Fruit fly (Drosophila melanogaster): Measurements from ENCODE around the gene CG6707.

Gene CG6707

dm6 chr3L:9856430-9857218 lies 41.8 kb downstream of the CG6707 start:
- peak; percentile 58 for TF ChIP-seq CG17801 (GFP tag; optimal IDR thresholded peaks at IDR 0.05; ENCODE audit: partially characterized antibody)

- TF ChIP-seq CG17801 (GFP tag; optimal IDR thresholded peaks at IDR 0.05; ENCODE audit: partially characterized antibody), result peak; percentile 95
These were observed 42.5 kb downstream of the CG6707 start for dm6 chr3L:9855784-9856426.

dm6 chr3L:9854583-9855519 lies 43.5 kb downstream of the CG6707 start, which contains the start of gene RasGAP1:
Gene RasGAP1, minus strand, starts transcription at chr3L:9855285.
- TF ChIP-seq CG17801 (GFP tag; optimal IDR thresholded peaks at IDR 0.05; ENCODE audit: partially characterized antibody), result peak; percentile 8

- TF ChIP-seq CG17801 (GFP tag; optimal IDR thresholded peaks at IDR 0.05; ENCODE audit: partially characterized antibody), result no peak
These were observed 44.4 kb downstream of the CG6707 start for dm6 chr3L:9853895-9854470.

- no peak for TF ChIP-seq CG17801 (GFP tag; optimal IDR thresholded peaks at IDR 0.05; ENCODE audit: partially characterized antibody)
These were observed 45.1 kb downstream of the CG6707 start for dm6 chr3L:9853140-9853746.

- TF ChIP-seq CG17801 (GFP tag; optimal IDR thresholded peaks at IDR 0.05; ENCODE audit: partially characterized antibody), result no peak
These were observed 47.2 kb downstream of the CG6707 start for dm6 chr3L:9851000-9851671.

- TF ChIP-seq CG17801 (GFP tag; optimal IDR thresholded peaks at IDR 0.05; ENCODE audit: partially characterized antibody), result no peak
These were observed 48.3 kb downstream of the CG6707 start for dm6 chr3L:9850114-9850513.

dm6 chr3L:9848744-9849143 lies 49.6 kb downstream of the CG6707 start:
- no peak for TF ChIP-seq CG17801 (GFP tag; optimal IDR thresholded peaks at IDR 0.05; ENCODE audit: partially characterized antibody)

dm6 chr3L:9847420-9847977 lies 50.9 kb downstream of the CG6707 start:
- TF ChIP-seq CG17801 (GFP tag; optimal IDR thresholded peaks at IDR 0.05; ENCODE audit: partially characterized antibody), result no peak

- TF ChIP-seq CG17801 (GFP tag; optimal IDR thresholded peaks at IDR 0.05; ENCODE audit: partially characterized antibody), result no peak
These were observed 51.6 kb downstream of the CG6707 start for dm6 chr3L:9846577-9847342.

- no peak for TF ChIP-seq CG17801 (GFP tag; optimal IDR thresholded peaks at IDR 0.05; ENCODE audit: partially characterized antibody)
These were observed 52.3 kb downstream of the CG6707 start for dm6 chr3L:9845980-9846538.
